Fruit fly (Drosophila melanogaster) whole organism, embryonic: Measurements from ENCODE around the gene Invadolysin.

Source experiments
- CG10431 ChIP-seq: fragments of 200-800 bp; sonication (Bioruptor generic); optimal IDR thresholded peaks from 3 replicates; lab custom pipeline; 2018; ENCODE audit warnings: missing biosample characterization, mild to moderate bottlenecking, missing genetic modification characterization
- CG10959 ChIP-seq: fragments of 200-800 bp; sonication (Bioruptor generic); IDR thresholded peaks from 2 replicates; pipeline ENCODE4 v1.3.6; 2022; ENCODE audit warnings: missing biosample characterization, missing genetic modification characterization
- CG12391 ChIP-seq: fragments of 200-800 bp; sonication (Bioruptor generic); optimal IDR thresholded peaks from 3 replicates; lab custom pipeline; 2018; ENCODE audit warnings: missing biosample characterization, mild to moderate bottlenecking, missing genetic modification characterization, moderate library complexity
- CG13296 ChIP-seq: fragments of 200-800 bp; sonication (Bioruptor generic); optimal IDR thresholded peaks from 3 replicates; lab custom pipeline; 2018; ENCODE audit warnings: missing biosample characterization, mild to moderate bottlenecking, missing genetic modification characterization
- CG14667 ChIP-seq: fragments of 200-800 bp; sonication (Bioruptor generic); IDR thresholded peaks from 2 replicates; pipeline ENCODE4 v1.3.6; 2022; ENCODE audit warnings: missing biosample characterization, missing genetic modification characterization
- CG15073 ChIP-seq: fragments of 200-800 bp; sonication (Bioruptor generic); optimal IDR thresholded peaks from 2 replicates; lab custom pipeline; 2016; ENCODE audit warnings: missing biosample characterization, missing genetic modification characterization
- CG15269 ChIP-seq: fragments of 200-800 bp; sonication (Bioruptor generic); optimal IDR thresholded peaks from 2 replicates; lab custom pipeline; 2018; ENCODE audit warnings: missing biosample characterization, mild to moderate bottlenecking, missing genetic modification characterization, moderate library complexity
- CG15514 ChIP-seq: fragments of 200-800 bp; sonication (Bioruptor generic); optimal IDR thresholded peaks from 3 replicates; lab custom pipeline; 2017; ENCODE audit warnings: missing biosample characterization, missing genetic modification characterization, mild to moderate bottlenecking, moderate library complexity, missing genetic modification reagents
- CG16815 ChIP-seq: fragments of 200-800 bp; sonication (Bioruptor generic); optimal IDR thresholded peaks from 3 replicates; lab custom pipeline; 2017; ENCODE audit warnings: missing biosample characterization, mild to moderate bottlenecking, missing genetic modification characterization
- CG17568 ChIP-seq: fragments of 200-800 bp; sonication (Bioruptor generic); optimal IDR thresholded peaks from 2 replicates; lab custom pipeline; 2018; ENCODE audit warnings: missing biosample characterization, mild to moderate bottlenecking, missing genetic modification characterization, moderate library complexity
- CG2678 ChIP-seq: fragments of 200-800 bp; sonication (Bioruptor generic); optimal IDR thresholded peaks from 3 replicates; lab custom pipeline; 2019; ENCODE audit warnings: missing biosample characterization, mild to moderate bottlenecking, missing genetic modification characterization, moderate library complexity
- CG2712 ChIP-seq: fragments of 200-800 bp; optimal IDR thresholded peaks from 3 replicates; lab custom pipeline; 2019; ENCODE audit warnings: missing biosample characterization, mild to moderate bottlenecking, missing genetic modification characterization, moderate library complexity
- CG30020 ChIP-seq: fragments of 200-800 bp; optimal IDR thresholded peaks from 2 replicates; lab custom pipeline; 2019; ENCODE audit warnings: missing biosample characterization, mild to moderate bottlenecking, missing genetic modification characterization, moderate library complexity
- CG3726 ChIP-seq: fragments of 200-800 bp; sonication (Bioruptor generic); IDR thresholded peaks from 3 replicates; pipeline ENCODE4, ENCODE4 v1.3.6; 2022; ENCODE audit warnings: missing biosample characterization, missing genetic modification characterization
- CG3995 ChIP-seq: fragments of 200-800 bp; sonication (Bioruptor generic); optimal IDR thresholded peaks from 3 replicates; lab custom pipeline; 2016; ENCODE audit warnings: missing biosample characterization, missing genetic modification characterization
- CG6689 ChIP-seq: fragments of 200-800 bp; sonication (Bioruptor generic); IDR thresholded peaks from 2 replicates; pipeline ENCODE4 v1.3.6; 2022; ENCODE audit warnings: missing biosample characterization, missing genetic modification characterization
- CG8359 ChIP-seq: fragments of 200-800 bp; sonication (Bioruptor generic); optimal IDR thresholded peaks from 2 replicates; lab custom pipeline; 2017; ENCODE audit warnings: missing biosample characterization, mild to moderate bottlenecking, missing genetic modification characterization, borderline replicate concordance
- CG8478 ChIP-seq: fragments of >200 bp; optimal IDR thresholded peaks from 2 replicates; lab custom pipeline; 2018
- CG9437 ChIP-seq: fragments of 200-800 bp; sonication (Bioruptor generic); optimal IDR thresholded peaks from 2 replicates; lab custom pipeline; 2018; ENCODE audit warnings: missing biosample characterization, mild to moderate bottlenecking, missing genetic modification characterization
- CG9609 ChIP-seq: fragments of 200-800 bp; sonication (Bioruptor generic); optimal IDR thresholded peaks from 3 replicates; lab custom pipeline; 2016; ENCODE audit warnings: missing biosample characterization, missing genetic modification characterization
- CG9876 ChIP-seq: fragments of 200-800 bp; sonication (Bioruptor generic); optimal IDR thresholded peaks from 2 replicates; lab custom pipeline; 2016; ENCODE audit warnings: missing biosample characterization, missing genetic modification characterization
- CG9932 ChIP-seq: fragments of 200-800 bp; sonication (Bioruptor generic); IDR thresholded peaks from 2 replicates; pipeline ENCODE4 v1.3.6; 2022; ENCODE audit warnings: missing biosample characterization, missing genetic modification characterization
- Dad ChIP-seq: fragments of 200-800 bp; sonication (Bioruptor generic); optimal IDR thresholded peaks from 3 replicates; lab custom pipeline; 2016; ENCODE audit warnings: missing biosample characterization, missing genetic modification characterization
- ERR ChIP-seq: fragments of 200-800 bp; sonication (Bioruptor generic); optimal IDR thresholded peaks from 2 replicates; lab custom pipeline; 2016; ENCODE audit warnings: missing biosample characterization, missing genetic modification characterization
- HLH4C ChIP-seq: fragments of 200-800 bp; sonication (Bioruptor generic); IDR thresholded peaks from 3 replicates; pipeline ENCODE4 v1.3.6; 2022; ENCODE audit warnings: missing biosample characterization, missing genetic modification characterization; ENCODE audit not compliant: partially characterized antibody
- HLHmδ ChIP-seq: fragments of 200-800 bp; sonication (Bioruptor generic); optimal IDR thresholded peaks from 2 replicates; lab custom pipeline; 2018; ENCODE audit warnings: missing biosample characterization, mild to moderate bottlenecking, missing genetic modification characterization, moderate library complexity
- Hand ChIP-seq: fragments of 200-800 bp; sonication (Bioruptor generic); optimal IDR thresholded peaks from 2 replicates; lab custom pipeline; 2017; ENCODE audit warnings: mild to moderate bottlenecking, missing biosample characterization, missing genetic modification reagents, missing genetic modification characterization
- Hey ChIP-seq: fragments of 200-800 bp; sonication (Bioruptor generic); optimal IDR thresholded peaks from 3 replicates; lab custom pipeline; 2018; ENCODE audit warnings: missing biosample characterization, mild to moderate bottlenecking, missing genetic modification characterization
- HmgZ ChIP-seq: fragments of 200-800 bp; sonication (Bioruptor generic); optimal IDR thresholded peaks from 2 replicates; lab custom pipeline; 2018; ENCODE audit warnings: missing biosample characterization, mild to moderate bottlenecking, missing genetic modification characterization
- Optix ChIP-seq: fragments of 200-800 bp; sonication (Bioruptor generic); IDR thresholded peaks from 3 replicates; pipeline ENCODE4 v1.3.6; 2022; ENCODE audit warnings: missing biosample characterization, missing genetic modification characterization
- dimm ChIP-seq: fragments of 200-800 bp; sonication (Bioruptor generic); IDR thresholded peaks from 2 replicates; pipeline ENCODE4 v1.3.6; 2022; ENCODE audit warnings: missing biosample characterization, missing genetic modification characterization
- dysf ChIP-seq: fragments of 200-800 bp; sonication (Bioruptor generic); IDR thresholded peaks from 3 replicates; pipeline ENCODE4 v1.3.6; 2022; ENCODE audit warnings: missing biosample characterization, missing genetic modification characterization
- fd102C ChIP-seq: fragments of 200-800 bp; sonication (Bioruptor generic); optimal IDR thresholded peaks from 2 replicates; lab custom pipeline; 2018; ENCODE audit warnings: missing biosample characterization, mild to moderate bottlenecking, missing genetic modification characterization, moderate library complexity
- gcm2 ChIP-seq: fragments of 200-800 bp; sonication (Bioruptor generic); optimal IDR thresholded peaks from 2 replicates; lab custom pipeline; 2016; ENCODE audit warnings: missing biosample characterization, missing genetic modification characterization
- gsb ChIP-seq: fragments of 200-800 bp; sonication (Bioruptor generic); IDR thresholded peaks from 2 replicates; pipeline ENCODE4 v1.3.6; 2022; ENCODE audit warnings: missing biosample characterization, missing genetic modification characterization
- jing ChIP-seq: fragments of 200-800 bp; sonication (Bioruptor generic); optimal IDR thresholded peaks from 2 replicates; lab custom pipeline; 2018; ENCODE audit warnings: missing biosample characterization, mild to moderate bottlenecking, missing genetic modification characterization
- lbe ChIP-seq: fragments of 200-800 bp; sonication (Bioruptor generic); optimal IDR thresholded peaks from 2 replicates; lab custom pipeline; 2016; ENCODE audit warnings: missing biosample characterization, mild to moderate bottlenecking, missing genetic modification characterization
- maf-S ChIP-seq: fragments of 200-800 bp; sonication (Bioruptor generic); optimal IDR thresholded peaks from 2 replicates; lab custom pipeline; 2016; ENCODE audit warnings: missing biosample characterization, missing genetic modification characterization
- nom ChIP-seq: fragments of 200-800 bp; sonication (Bioruptor generic); optimal IDR thresholded peaks from 2 replicates; lab custom pipeline; 2017; ENCODE audit warnings: missing biosample characterization, missing genetic modification characterization, mild to moderate bottlenecking, moderate library complexity, missing genetic modification reagents
- schlank ChIP-seq: fragments of 200-800 bp; sonication (Bioruptor generic); optimal IDR thresholded peaks from 2 replicates; lab custom pipeline; 2018; ENCODE audit warnings: missing biosample characterization, mild to moderate bottlenecking, missing genetic modification characterization
- sd ChIP-seq: fragments of 200-800 bp; sonication (Bioruptor generic); optimal IDR thresholded peaks from 3 replicates; lab custom pipeline; 2018; ENCODE audit warnings: missing biosample characterization, mild to moderate bottlenecking, missing genetic modification characterization, moderate library complexity
- stc ChIP-seq: fragments of 200-800 bp; sonication (Bioruptor generic); IDR thresholded peaks from 2 replicates; pipeline ENCODE4 v1.3.6; 2022; ENCODE audit warnings: missing biosample characterization, missing genetic modification characterization
- tgo ChIP-seq: fragments of 200-800 bp; sonication (Bioruptor generic); IDR thresholded peaks from 3 replicates; pipeline ENCODE4 v1.3.6; 2022; ENCODE audit warnings: missing biosample characterization, missing genetic modification characterization
- tll ChIP-seq, 2 experiments: fragments of 200-800 bp in 1 of 2; fragments of >200 bp in 1 of 2; sonication (Bioruptor generic) in 1 of 2; optimal IDR thresholded peaks; 2 replicates each; lab custom pipeline; 2017 to 2019; ENCODE audit warnings: missing biosample characterization in 2 of 2, missing genetic modification characterization in 2 of 2, mild to moderate bottlenecking in 1 of 2, moderate library complexity in 1 of 2
- tna ChIP-seq: fragments of 200-800 bp; sonication (Bioruptor generic); IDR thresholded peaks from 2 replicates; pipeline ENCODE4 v1.3.6; 2022; ENCODE audit warnings: missing biosample characterization, missing genetic modification characterization; ENCODE audit not compliant: partially characterized antibody
- toy ChIP-seq: fragments of 200-800 bp; sonication (Bioruptor generic); IDR thresholded peaks from 2 replicates; pipeline ENCODE4 v1.3.6; 2022; ENCODE audit warnings: missing biosample characterization, missing genetic modification characterization
- ttk ChIP-seq: fragments of 200-800 bp; sonication (Bioruptor generic); IDR thresholded peaks from 2 replicates; pipeline ENCODE4 v2.1.2; 2022; ENCODE audit warnings: missing biosample characterization, missing genetic modification characterization
- wdn ChIP-seq: fragments of 200-800 bp; sonication (Bioruptor generic); IDR thresholded peaks from 2 replicates; pipeline ENCODE4 v1.3.6; 2022; ENCODE audit warnings: missing biosample characterization, missing genetic modification characterization
- zfh1 ChIP-seq: fragments of 200-800 bp; sonication (Bioruptor generic); IDR thresholded peaks from 3 replicates; pipeline ENCODE4 v1.3.6; 2022; ENCODE audit warnings: missing biosample characterization, missing genetic modification characterization

Gene Invadolysin

DNA sequence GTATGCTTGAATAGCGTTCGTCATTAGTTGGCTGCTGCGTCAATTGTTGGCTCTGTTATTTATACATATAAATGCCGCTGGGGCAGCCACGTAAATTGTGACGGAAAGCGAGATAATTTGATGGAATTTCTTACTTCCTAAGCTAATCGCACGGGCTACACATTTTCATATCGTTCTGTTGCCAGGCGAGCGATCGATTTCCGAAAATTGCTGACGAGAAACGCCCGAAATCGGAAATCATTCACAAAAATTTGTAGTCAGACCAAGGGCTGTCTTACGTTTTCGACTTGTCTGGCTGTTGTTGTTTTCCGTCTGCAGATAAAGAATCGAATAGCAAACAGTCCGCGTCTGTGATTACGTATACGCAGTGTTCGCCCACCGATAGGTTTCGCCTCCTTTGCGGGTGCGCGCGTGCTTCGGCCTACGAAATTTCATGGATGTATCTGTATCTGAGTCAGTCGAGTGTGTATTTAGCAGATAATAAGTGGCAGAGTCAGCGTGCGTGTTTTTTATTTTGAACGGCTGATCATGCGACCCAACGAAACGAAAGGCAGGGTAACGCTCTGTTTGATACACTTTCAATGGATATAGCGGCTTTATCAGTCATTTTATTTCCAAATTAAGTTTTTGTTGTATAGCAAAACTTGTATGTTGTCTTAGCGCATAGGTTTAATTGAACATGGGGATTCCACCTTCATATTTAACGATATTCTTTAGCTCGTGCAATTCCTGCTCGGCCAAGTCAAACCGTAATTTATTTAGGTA lies 46.8 kb upstream of the Invadolysin start (continued):
- peak; percentile 73 for TF ChIP-seq schlank
- TF ChIP-seq Dad, result no peak
- TF ChIP-seq stc (GFP tag; lab: Robert Waterston, UW), result peak; percentile 56; the same call in 1 of the 2 replicates
- no peak for TF ChIP-seq fd102C (GFP tag; lab: Kevin White, UChicago)
- peak; percentile 67 for TF ChIP-seq CG2712 (tag; lab: Kevin White, UChicago)
- TF ChIP-seq CG6689 (GFP tag; lab: Robert Waterston, UW), result peak; percentile 71
- no peak for TF ChIP-seq CG8478 (lab: Kevin White, UChicago)
- peak; percentile 79 for TF ChIP-seq dysf (GFP tag; lab: Robert Waterston, UW)
- peak; percentile 59 for TF ChIP-seq Hey (tag; lab: Kevin White, UChicago)
- no peak for TF ChIP-seq tll (GFP tag; optimal IDR thresholded peaks at IDR 0.05; lab: Kevin White, UChicago)
- peak; percentile 69 for TF ChIP-seq CG9437 (GFP tag; lab: Kevin White, UChicago)
- no peak for TF ChIP-seq CG8359 (GFP tag; lab: Kevin White, UChicago)
- TF ChIP-seq CG2678, result peak; percentile 82
- peak; percentile 52; the same call in 1 of the 2 replicates for TF ChIP-seq CG14667 (GFP tag; lab: Robert Waterston, UW)
- no peak for TF ChIP-seq CG30020 (tag; lab: Kevin White, UChicago)
- TF ChIP-seq CG9609 (GFP tag; lab: Kevin White, UChicago), result peak; percentile 49
- no peak for TF ChIP-seq HLH4C (GFP tag; lab: Robert Waterston, UW)
- TF ChIP-seq CG10959, result no peak
- TF ChIP-seq CG9932 (GFP tag; lab: Robert Waterston, UW), result peak; percentile 71
- TF ChIP-seq dimm, result no peak
- TF ChIP-seq jing (GFP tag; lab: Kevin White, UChicago), result no peak
- TF ChIP-seq CG15073 (GFP tag; lab: Kevin White, UChicago), result no peak
- no peak for TF ChIP-seq lbe (GFP tag; lab: Kevin White, UChicago)
- peak; percentile 63 for TF ChIP-seq CG15514 (GFP tag; lab: Kevin White, UChicago)
- TF ChIP-seq CG10431 (GFP tag; lab: Kevin White, UChicago), result no peak
- TF ChIP-seq ttk, result peak; percentile 61
- peak; percentile 19 for TF ChIP-seq CG17568 (GFP tag; lab: Kevin White, UChicago)
- no peak for TF ChIP-seq tna (GFP tag; lab: Robert Waterston, UW)
- peak; percentile 46 for TF ChIP-seq CG3995 (GFP tag; lab: Kevin White, UChicago)
- TF ChIP-seq tgo, result peak; percentile 65; the same call in 2 of the 3 replicates
- TF ChIP-seq CG13296, result peak; percentile 78
- peak; percentile 53; the same call in 2 of the 3 replicates for TF ChIP-seq zfh1 (GFP tag; lab: Robert Waterston, UW)
- no peak for TF ChIP-seq toy
- peak; percentile 56 for TF ChIP-seq Hand (GFP tag; lab: Kevin White, UChicago)
- peak; percentile 82 for TF ChIP-seq CG15269
- no peak for TF ChIP-seq nom
- peak; percentile 57; the same call in 1 of the 2 replicates for TF ChIP-seq wdn (GFP tag; lab: Robert Waterston, UW)
- TF ChIP-seq Optix (GFP tag; lab: Robert Waterston, UW), result no peak; the same call in 2 of the 3 replicates
- TF ChIP-seq maf-S (GFP tag; lab: Kevin White, UChicago), result peak; percentile 42
- no peak for TF ChIP-seq CG3726 (GFP tag; lab: Robert Waterston, UW)
- peak; percentile 55; the same call in 1 of the 2 replicates for TF ChIP-seq gsb
- TF ChIP-seq sd (tag; lab: Kevin White, UChicago), result peak; percentile 96
- peak; percentile 27 for TF ChIP-seq gcm2 (GFP tag; lab: Kevin White, UChicago)
- TF ChIP-seq ERR (GFP tag; lab: Kevin White, UChicago), result peak; percentile 4
- TF ChIP-seq CG9876, result peak; percentile 10
- TF ChIP-seq CG12391, result peak; percentile 65
- TF ChIP-seq HmgZ (tag; lab: Kevin White, UChicago), result peak; percentile 47
- TF ChIP-seq HLHmδ (GFP tag; lab: Kevin White, UChicago), result peak; percentile 30
- peak; percentile 4 for TF ChIP-seq CG16815
